Worm (Caenorhabditis elegans) whole organism, L1 larva: ENCODE results near the gene twk-39.

Experiments
- blmp-1 ChIP-seq: fragments of 150-350 bp; optimal IDR thresholded peaks from 2 replicates; lab custom pipeline; 2014; ENCODE audit warnings: missing biosample characterization, missing genetic modification characterization
- ceh-82 ChIP-seq, 3 experiments: fragments of 150-350 bp in 1 of 3; sonication (generic microtip) in 2 of 3; optimal IDR thresholded peaks; 2 replicates each; lab custom pipeline; 2014 to 2017; ENCODE audit warnings: missing biosample characterization in 3 of 3, missing genetic modification characterization in 3 of 3
- dsc-1 ChIP-seq: sonication (generic microtip); optimal IDR thresholded peaks from 2 replicates; lab custom pipeline; 2016; ENCODE audit warnings: mild to moderate bottlenecking, missing genetic modification characterization, missing compliant biosample characterization
- efl-1 ChIP-seq, 4 experiments: fragments of 150-350 bp; optimal IDR thresholded peaks in 3 of 4; peaks in 1 of 4; 1 replicate in 1 of 4; 2 replicates in 3 of 4; lab custom pipeline; 2014; ENCODE audit warnings: missing biosample characterization in 2 of 4, missing genetic modification characterization in 2 of 4, missing genetic modification reagents in 2 of 4
- egl-27 ChIP-seq, 2 experiments: fragments of 150-350 bp in 1 of 2; sonication (generic microtip); optimal IDR thresholded peaks; 3 replicates each; lab custom pipeline; 2017 to 2018; ENCODE audit warnings: missing biosample characterization in 2 of 2, missing genetic modification characterization in 2 of 2, missing genetic modification reagents in 2 of 2
- fos-1 ChIP-seq: fragments of 150-350 bp; optimal IDR thresholded peaks from 2 replicates; lab custom pipeline; 2014; ENCODE audit warnings: missing biosample characterization, missing genetic modification characterization
- jun-1 ChIP-seq: fragments of 150-350 bp; optimal IDR thresholded peaks from 2 replicates; lab custom pipeline; 2014; ENCODE audit warnings: missing biosample characterization, missing genetic modification reagents, missing genetic modification characterization
- lsy-2 ChIP-seq, 2 experiments: fragments of 150-350 bp; optimal IDR thresholded peaks; 2 replicates each; lab custom pipeline; 2014; ENCODE audit warnings: missing biosample characterization in 2 of 2, missing genetic modification characterization in 2 of 2
- mdl-1 ChIP-seq, 2 experiments: fragments of 150-350 bp; optimal IDR thresholded peaks; 2 replicates each; lab custom pipeline; 2014 to 2017; ENCODE audit warnings: missing biosample characterization in 2 of 2, missing genetic modification characterization in 2 of 2, inconsistent platforms in 1 of 2
- nhr-11 ChIP-seq: fragments of 150-350 bp; optimal IDR thresholded peaks from 2 replicates; lab custom pipeline; 2014; ENCODE audit warnings: missing biosample characterization, missing genetic modification characterization
- nhr-19 ChIP-seq: fragments of 200-800 bp; sonication (Bioruptor generic); conservative IDR thresholded peaks from 2 replicates; pipeline ENCODE4 v1.3.6; 2022; ENCODE audit warnings: missing genetic modification characterization, missing compliant biosample characterization
- rnt-1 ChIP-seq: sonication (generic microtip); optimal IDR thresholded peaks from 2 replicates; lab custom pipeline; 2016; ENCODE audit warnings: mild to moderate bottlenecking, missing genetic modification characterization, moderate library complexity, missing compliant biosample characterization
- snpc-4 ChIP-seq: fragments of 150-350 bp; optimal IDR thresholded peaks from 2 replicates; lab custom pipeline; 2014; ENCODE audit warnings: missing biosample characterization, missing genetic modification characterization
- sox-4 ChIP-seq: sonication (generic microtip); optimal IDR thresholded peaks from 2 replicates; lab custom pipeline; 2016; ENCODE audit warnings: missing genetic modification characterization, missing compliant biosample characterization

- TF ChIP-seq egl-27 (tag; optimal IDR thresholded peaks at IDR 0.05; lab: Kevin White, UChicago) (no peak), jun-1 (tag; lab: Kevin White, UChicago) (no peak), fos-1 (tag; lab: Kevin White, UChicago) (no peak), nhr-19 (GFP tag; lab: Robert Waterston, UW) (no peak), mdl-1 (tag; optimal IDR thresholded peaks at IDR 0.05; lab: Kevin White, UChicago) (no peak), snpc-4 (tag; lab: Kevin White, UChicago) (no peak), lsy-2 (tag; optimal IDR thresholded peaks at IDR 0.05; lab: Kevin White, UChicago) (no peak), rnt-1 (tag; lab: Kevin White, UChicago) (no peak), nhr-11 (tag; lab: Kevin White, UChicago) (no peak), efl-1 (optimal IDR thresholded peaks at IDR 0.05; lab: Kevin White, UChicago) (no peak), efl-1 (GFP tag; optimal IDR thresholded peaks at IDR 0.05 in 1 of 2; lab: Kevin White, UChicago) (peak in 1 of 2 experiments; percentile 31), sox-4 (tag; lab: Kevin White, UChicago) (no peak), ceh-82 (tag; optimal IDR thresholded peaks at IDR 0.05; lab: Kevin White, UChicago) (no peak), blmp-1 (no peak), dsc-1 (tag; lab: Kevin White, UChicago) (no peak)
Measured at ce11 chrIII:11808818-11809217, 13.3 kb downstream of the twk-39 start, which contains the start of gene C18D11.9.
